Fruit fly (Drosophila melanogaster): ENCODE measurements around the gene Tasp1.
A peak's percentile ranks its signal among the peaks of the same experiment; 100 is the strongest.

DNA sequence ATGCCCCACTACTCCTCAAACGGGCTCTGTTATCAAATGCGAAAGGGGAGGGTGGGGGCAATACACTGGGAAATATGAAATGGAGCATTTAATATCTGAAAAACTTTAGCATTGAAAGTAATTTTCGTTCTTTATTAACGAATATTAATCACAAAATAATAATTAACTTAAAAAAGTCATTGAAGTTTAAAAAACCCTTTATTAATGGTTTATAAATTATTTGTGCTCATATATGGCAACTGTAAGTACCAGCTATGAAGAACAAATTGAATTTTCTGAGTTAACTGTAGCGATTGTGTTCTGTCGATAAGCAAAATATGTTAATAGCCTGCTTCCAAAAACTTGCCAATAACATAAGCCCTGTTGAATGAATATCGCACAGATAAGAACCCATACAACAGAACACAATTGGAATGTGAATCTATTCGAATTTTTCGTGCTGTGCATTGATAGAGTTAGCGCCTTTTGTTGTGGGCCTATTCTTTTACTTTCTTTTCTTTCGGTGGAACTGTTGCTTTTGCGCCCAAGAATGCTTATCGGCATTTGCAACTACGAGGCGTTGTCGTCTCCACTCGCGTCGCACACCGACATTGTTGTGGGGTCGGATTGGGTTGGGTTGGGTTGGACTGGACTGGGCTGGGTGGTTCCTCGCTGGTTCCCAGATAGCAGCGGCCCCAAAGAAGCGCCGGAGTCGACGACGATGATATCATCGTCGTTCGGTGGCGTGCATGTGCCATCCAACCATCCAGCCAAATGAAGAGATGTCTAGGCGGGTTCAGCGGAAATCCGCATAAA is 26.3 kb downstream of the Tasp1 start:
- TF ChIP-seq fkh (GFP tag; optimal IDR thresholded peaks at IDR 0.05) (no peak), dsx (GFP tag; optimal IDR thresholded peaks at IDR 0.05; ENCODE audit: poor library complexity, severe bottlenecking) (peak; percentile 92), Gug (GFP tag; IDR thresholded peaks at IDR 0.05) (no peak), Hr39 (GFP tag; optimal IDR thresholded peaks at IDR 0.05) (no peak), CG9139 (GFP tag; optimal IDR thresholded peaks at IDR 0.05) (no peak), CG6276 (GFP tag; optimal IDR thresholded peaks at IDR 0.05) (peak; percentile 54), CG1621 (tag; optimal IDR thresholded peaks at IDR 0.05) (no peak), Sox15 (GFP tag; optimal IDR thresholded peaks at IDR 0.05) (no peak), Sox102F (GFP tag; optimal IDR thresholded peaks at IDR 0.05) (no peak)
